Fruit fly (Drosophila melanogaster) whole organism, larva: Measurements from ENCODE around the gene CG11585.

ENCODE experiments used
- noc ChIP-seq: fragments of 200-800 bp; sonication (Bioruptor generic); optimal IDR thresholded peaks from 3 replicates; lab custom pipeline; 2019; ENCODE audit warnings: missing biosample characterization, mild to moderate bottlenecking, missing genetic modification characterization, moderate library complexity

CG11585 gene

DNA sequence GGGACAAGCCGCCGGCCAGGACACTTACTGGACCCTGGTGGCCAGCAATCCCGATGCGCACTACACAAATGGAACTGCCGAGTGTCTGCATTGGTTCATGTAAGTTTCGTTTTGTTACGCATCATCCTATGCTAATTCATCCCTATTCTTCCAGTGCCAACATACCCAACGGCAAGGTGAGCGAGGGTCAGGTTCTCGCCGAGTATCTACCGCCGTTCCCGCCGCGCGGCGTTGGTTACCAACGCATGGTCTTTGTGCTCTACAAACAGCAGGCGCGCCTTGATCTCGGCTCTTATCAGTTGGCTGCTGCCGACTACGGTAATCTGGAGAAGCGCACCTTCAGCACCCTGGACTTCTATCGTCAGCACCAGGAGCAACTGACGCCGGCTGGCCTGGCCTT is 37.7 kb downstream of the CG11585 start:
- no peak for TF ChIP-seq noc

DNA sequence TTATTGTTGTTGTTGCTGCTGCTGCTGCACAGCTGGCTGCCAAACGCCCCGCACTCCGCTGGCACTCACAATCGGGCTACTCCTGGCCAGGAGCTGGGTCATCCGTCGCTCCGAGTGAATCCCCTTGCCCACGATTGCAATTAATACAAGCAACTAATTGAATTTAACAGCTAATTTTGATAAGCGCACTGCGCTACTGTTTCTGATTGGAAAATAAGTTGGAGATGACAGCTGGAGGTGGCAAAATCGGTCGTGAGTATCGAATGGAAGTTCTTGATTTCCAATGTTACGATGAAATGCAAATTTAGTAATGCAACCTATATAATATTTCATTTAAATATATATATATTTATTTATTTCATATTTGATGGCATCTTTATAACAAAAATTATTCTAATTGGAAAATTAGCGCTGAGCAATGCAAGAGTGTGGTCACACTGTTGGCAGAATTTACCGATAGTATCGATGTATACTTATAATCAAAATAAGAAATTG is 44.6 kb downstream of the CG11585 start, which contains the start of gene CG42271:
TSS of gene CG42271 (minus strand) at position 224 of the 495 bp plus-strand sequence.
- TF ChIP-seq noc: no peak

DNA sequence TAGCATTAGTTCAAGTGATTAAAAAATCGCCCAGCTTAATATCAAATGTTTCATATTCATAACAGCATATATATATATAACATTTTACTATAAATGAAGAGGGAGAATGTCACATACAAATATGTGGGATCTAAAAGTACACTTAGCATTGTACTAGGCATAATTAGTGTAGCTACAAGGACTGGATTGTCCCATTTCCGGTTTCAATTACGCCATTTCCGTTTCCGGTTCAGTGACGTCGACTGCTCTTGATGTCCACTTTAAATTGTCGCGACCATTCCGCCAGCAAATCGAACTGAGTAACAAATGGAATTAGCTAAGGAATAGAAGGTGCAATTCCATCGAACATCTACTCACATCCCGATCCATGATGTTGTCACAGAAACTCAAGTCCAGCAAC is 45.2 kb downstream of the CG11585 start:
- no peak for TF ChIP-seq noc

DNA sequence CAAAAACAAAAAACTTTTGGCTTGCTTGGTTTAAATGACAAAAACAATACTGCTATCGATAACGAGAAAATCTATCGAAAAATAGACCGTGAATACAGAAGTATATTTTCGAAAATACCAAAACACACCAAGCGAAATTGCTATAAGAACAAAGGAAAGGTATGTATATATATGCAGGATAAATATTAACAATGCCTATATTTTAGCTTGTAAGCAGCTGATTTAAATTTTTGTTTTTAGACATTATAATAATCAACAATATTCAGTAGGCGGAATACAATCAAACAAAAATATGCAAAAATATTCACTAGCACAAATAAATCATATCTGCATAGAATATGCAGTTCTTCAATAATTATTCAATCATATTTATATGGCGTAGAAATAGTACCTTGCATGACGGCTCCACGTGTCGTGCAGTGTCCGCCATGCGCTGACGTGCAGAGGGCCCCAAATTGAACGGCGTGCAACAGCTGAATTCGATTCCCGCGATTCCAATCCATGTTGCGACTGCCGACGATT is 48.6 kb downstream of the CG11585 start, which contains the start of the genes Fbxl4 and Dus2:
TSS of gene Fbxl4 (minus strand) at position 51 of the 522 bp plus-strand sequence.
TSS of gene Dus2 (plus strand) at position 116 of the 522 bp plus-strand sequence.
- peak; percentile 88 for TF ChIP-seq noc
